Worm (Caenorhabditis elegans): ENCODE data around the gene Y45G5AM.5.
A peak's percentile ranks its signal among the peaks of the same experiment; 100 is the strongest.

Gene Y45G5AM.5

DNA sequence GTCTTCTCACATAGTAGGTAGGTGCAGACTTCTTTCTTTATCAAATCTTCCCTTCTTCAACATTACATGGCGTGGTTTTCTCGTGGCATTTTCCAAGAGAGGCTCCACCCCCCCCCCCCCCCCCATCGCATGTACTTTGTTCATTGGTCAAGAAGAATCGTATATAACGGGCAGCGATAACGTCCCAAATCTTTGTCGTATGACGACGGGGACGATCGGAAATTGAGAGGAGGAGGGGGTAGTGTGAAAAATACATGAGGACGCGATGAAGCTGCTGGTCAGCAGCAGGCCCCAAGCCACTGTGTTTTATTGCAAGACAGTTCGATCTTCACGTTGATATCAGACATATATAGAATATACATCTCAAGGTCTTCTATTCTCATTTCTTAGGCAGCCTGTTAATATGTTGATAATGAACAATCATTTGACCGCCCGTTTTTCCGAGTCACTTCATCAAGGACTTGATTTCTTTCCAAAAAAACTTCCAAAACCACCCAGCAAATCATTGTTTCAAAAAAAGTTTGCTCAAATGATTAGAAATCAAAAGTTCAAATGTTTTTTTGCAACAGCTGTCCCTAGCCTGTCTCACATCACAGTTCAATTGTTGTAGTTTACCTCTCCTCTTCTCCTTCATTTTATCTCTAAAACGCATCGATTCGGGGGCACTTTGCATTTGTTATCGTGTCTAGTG lies 26.4 kb downstream of the Y45G5AM.5 start (continued):
- TF ChIP-seq mes-2 (tag; optimal IDR thresholded peaks at IDR 0.05; ENCODE audit: poor library complexity, severe bottlenecking) = peak; percentile 14
- peak; percentile 97 for TF ChIP-seq mxl-3 (GFP tag; optimal IDR thresholded peaks at IDR 0.05)
- peak; percentile 35 for TF ChIP-seq nhr-102 (tag; optimal IDR thresholded peaks at IDR 0.05)
- 0 out of 2 replicates have a peak, but pooled peaks have one; percentile 33 for TF ChIP-seq arid-1 (GFP tag; conservative IDR thresholded peaks at IDR 0.05)
- peak; percentile 31 to 53 for TF ChIP-seq mdl-1 (tag; optimal IDR thresholded peaks at IDR 0.05)
- TF ChIP-seq spr-3 (GFP tag; optimal IDR thresholded peaks at IDR 0.05) = peak; percentile 5
- TF ChIP-seq zfp-2 (tag; optimal IDR thresholded peaks at IDR 0.05) = no peak
- peak; percentile 90 for TF ChIP-seq hlh-11 (tag; optimal IDR thresholded peaks at IDR 0.05)
- peak; percentile 82 for TF ChIP-seq dmd-6 (GFP tag; IDR thresholded peaks at IDR 0.05)
- no peak for TF ChIP-seq daf-16 (GFP tag; optimal IDR thresholded peaks at IDR 0.05)
- peak; percentile 38 for TF ChIP-seq daf-16 (tag; optimal IDR thresholded peaks at IDR 0.05)
- TF ChIP-seq T26A8.4 (GFP tag; IDR thresholded peaks at IDR 0.05) = no peak
- TF ChIP-seq jun-1 (tag; optimal IDR thresholded peaks at IDR 0.05) = no peak
- no peak for TF ChIP-seq mep-1 (tag; optimal IDR thresholded peaks at IDR 0.05)
- no peak for TF ChIP-seq ces-1 (GFP tag; optimal IDR thresholded peaks at IDR 0.05)
- TF ChIP-seq zfp-3 (GFP tag; conservative IDR thresholded peaks at IDR 0.05) = no peak
- TF ChIP-seq daf-19 (GFP tag; conservative IDR thresholded peaks at IDR 0.05) = no peak
- TF ChIP-seq ceh-82 (tag; optimal IDR thresholded peaks at IDR 0.05) = no peak
- peak; percentile 68 for TF ChIP-seq hlh-30 (tag; optimal IDR thresholded peaks at IDR 0.05; ENCODE audit: insufficient read depth)
- TF ChIP-seq daf-8 (GFP tag; IDR thresholded peaks at IDR 0.05) = no peak

DNA sequence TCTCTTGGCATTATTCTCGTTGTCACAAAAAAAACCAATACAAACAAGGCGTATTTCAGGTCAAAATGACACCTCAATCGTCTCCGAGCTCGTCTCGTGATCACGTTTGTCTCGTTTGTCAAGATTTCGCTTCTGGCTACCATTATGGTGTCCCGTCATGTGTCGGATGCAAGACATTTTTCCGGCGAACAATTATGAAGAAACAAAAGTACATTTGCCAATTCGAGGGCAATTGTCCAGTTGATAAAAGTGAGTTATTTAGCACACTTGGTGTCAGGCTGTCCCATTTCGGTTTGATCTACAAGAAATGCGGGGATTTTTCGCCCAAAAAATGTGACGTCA lies 26.9 kb downstream of the Y45G5AM.5 start, which contains the start of gene nhr-114:
Gene nhr-114 (plus strand): TSS at position 59 of the 342 bp plus-strand sequence.
- TF ChIP-seq dpl-1 (GFP tag; optimal IDR thresholded peaks at IDR 0.05) (no peak), egl-43 (GFP tag; IDR thresholded peaks at IDR 0.05) (no peak), egl-27 (tag; optimal IDR thresholded peaks at IDR 0.05) (no peak), hlh-30 (tag; optimal IDR thresholded peaks at IDR 0.05; ENCODE audit: insufficient read depth) (peak; percentile 33), ZK546.5 (tag; optimal IDR thresholded peaks at IDR 0.05) (no peak), dve-1 (tag; optimal IDR thresholded peaks at IDR 0.05; ENCODE audit: insufficient read depth) (peak; percentile 10), mxl-3 (GFP tag; optimal IDR thresholded peaks at IDR 0.05) (no peak), nhr-28 (tag; optimal IDR thresholded peaks at IDR 0.05) (peak; percentile 57), T20F7.1 (GFP tag; optimal IDR thresholded peaks at IDR 0.05) (no peak), unc-62 (GFP tag; optimal IDR thresholded peaks at IDR 0.05 in 1 of 2) (peak in 1 of 2 experiments; percentile 81), unc-62 (tag; optimal IDR thresholded peaks at IDR 0.05) (no peak), lin-38 (GFP tag; IDR thresholded peaks at IDR 0.05) (no peak), php-3 (GFP tag; IDR thresholded peaks at IDR 0.05) (no peak)

DNA sequence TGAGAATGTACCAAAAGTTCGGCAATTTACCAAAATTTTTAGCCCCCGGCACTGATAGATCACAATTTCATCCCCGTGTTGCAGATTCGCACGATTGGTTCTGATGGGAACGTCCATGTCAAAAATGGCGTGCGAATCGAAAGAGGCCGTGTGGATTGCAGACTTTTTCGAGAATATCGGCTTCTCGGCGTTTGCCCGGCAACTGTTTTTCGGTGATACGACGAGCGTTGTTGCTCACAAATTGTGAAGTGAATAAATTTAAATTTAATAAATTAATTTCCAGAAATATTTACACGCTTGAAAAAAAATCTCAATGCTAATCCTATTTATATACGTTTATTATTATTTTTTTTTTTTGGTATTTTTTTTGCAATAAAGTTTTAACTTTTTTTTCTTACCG lies 29.4 kb downstream of the Y45G5AM.5 start:
- no peak for TF ChIP-seq pha-4 (GFP tag; IDR thresholded peaks at IDR 0.05)
- no peak for TF ChIP-seq pha-4 (tag; optimal IDR thresholded peaks at IDR 0.05)
- peak; percentile 38 for TF ChIP-seq nhr-102 (tag; optimal IDR thresholded peaks at IDR 0.05)

DNA sequence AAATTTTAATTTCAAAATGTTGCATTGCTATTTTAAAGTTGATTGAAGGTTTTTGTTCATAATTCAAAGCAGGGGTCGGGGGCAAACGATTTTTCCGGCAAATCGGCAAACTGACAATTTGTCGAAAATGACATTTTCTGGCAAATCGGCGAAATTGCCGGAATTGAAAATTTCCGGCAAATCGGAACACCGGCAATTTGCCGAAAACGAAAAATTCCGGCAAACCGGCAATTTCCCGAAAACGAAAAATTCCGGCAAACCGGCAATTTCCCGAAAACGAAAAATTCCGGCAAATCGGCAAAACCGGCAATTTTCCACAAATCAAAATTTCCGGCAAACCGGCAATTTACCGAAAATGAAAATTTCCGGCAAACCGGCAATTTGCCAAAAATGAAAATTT lies 30.0 kb downstream of the Y45G5AM.5 start:
- TF ChIP-seq nhr-237 (tag; optimal IDR thresholded peaks at IDR 0.05) (no peak), ztf-7 (tag; optimal IDR thresholded peaks at IDR 0.05) (no peak), nhr-111 (GFP tag; optimal IDR thresholded peaks at IDR 0.05) (peak; percentile 32), lin-1 (GFP tag; IDR thresholded peaks at IDR 0.05) (no peak), dmd-9 (GFP tag; IDR thresholded peaks at IDR 0.05) (no peak), nhr-11 (tag; optimal IDR thresholded peaks at IDR 0.05) (no peak), mxl-2 (GFP tag; conservative IDR thresholded peaks at IDR 0.05) (no peak), nhr-48 (tag; optimal IDR thresholded peaks at IDR 0.05) (no peak), ctbp-1 (GFP tag; IDR thresholded peaks at IDR 0.05) (0 out of 2 replicates have a peak, but pooled peaks have one; percentile 28), Y75B8A.6 (GFP tag; IDR thresholded peaks at IDR 0.05) (no peak), ceh-44 (GFP tag; IDR thresholded peaks at IDR 0.05) (no peak), nhr-6 (tag; optimal IDR thresholded peaks at IDR 0.05) (no peak), F26F4.8 (GFP tag; conservative IDR thresholded peaks at IDR 0.05) (no peak), zfp-3 (GFP tag; conservative IDR thresholded peaks at IDR 0.05) (0 out of 2 replicates have a peak, but pooled peaks have one; percentile 84), skn-1 (tag; optimal IDR thresholded peaks at IDR 0.05) (no peak), Y48G9A.11 (GFP tag; IDR thresholded peaks at IDR 0.05) (no peak)
